Worm (Caenorhabditis elegans) whole organism, L3 larva: Measurements from ENCODE around the gene col-128.

Source experiments
- ama-1 ChIP-seq: fragments of 150-350 bp; optimal IDR thresholded peaks from 2 replicates; lab custom pipeline; 2018
- ceh-9 ChIP-seq: sonication (generic microtip); optimal IDR thresholded peaks from 2 replicates; lab custom pipeline; 2018; ENCODE audit warnings: missing biosample characterization, missing genetic modification characterization
- fos-1 ChIP-seq: fragments of 150-350 bp; optimal IDR thresholded peaks from 2 replicates; lab custom pipeline; 2014; ENCODE audit warnings: missing biosample characterization, missing genetic modification characterization
- nhr-12 ChIP-seq: fragments of 150-350 bp; optimal IDR thresholded peaks from 2 replicates; lab custom pipeline; 2014; ENCODE audit warnings: missing biosample characterization, missing genetic modification characterization
- nhr-237 ChIP-seq: fragments of 150-350 bp; optimal IDR thresholded peaks from 2 replicates; lab custom pipeline; 2014; ENCODE audit warnings: missing biosample characterization, missing genetic modification characterization
- nhr-77 ChIP-seq: fragments of 150-350 bp; optimal IDR thresholded peaks from 2 replicates; lab custom pipeline; 2014; ENCODE audit warnings: missing biosample characterization, missing genetic modification characterization
- pha-4 ChIP-seq: fragments of 150-350 bp; optimal IDR thresholded peaks from 2 replicates; lab custom pipeline; 2014; ENCODE audit warnings: missing biosample characterization, missing genetic modification reagents, missing genetic modification characterization
- ztf-4 ChIP-seq: fragments of 150-350 bp; optimal IDR thresholded peaks from 2 replicates; lab custom pipeline; 2014; ENCODE audit warnings: missing biosample characterization, missing genetic modification characterization

DNA sequence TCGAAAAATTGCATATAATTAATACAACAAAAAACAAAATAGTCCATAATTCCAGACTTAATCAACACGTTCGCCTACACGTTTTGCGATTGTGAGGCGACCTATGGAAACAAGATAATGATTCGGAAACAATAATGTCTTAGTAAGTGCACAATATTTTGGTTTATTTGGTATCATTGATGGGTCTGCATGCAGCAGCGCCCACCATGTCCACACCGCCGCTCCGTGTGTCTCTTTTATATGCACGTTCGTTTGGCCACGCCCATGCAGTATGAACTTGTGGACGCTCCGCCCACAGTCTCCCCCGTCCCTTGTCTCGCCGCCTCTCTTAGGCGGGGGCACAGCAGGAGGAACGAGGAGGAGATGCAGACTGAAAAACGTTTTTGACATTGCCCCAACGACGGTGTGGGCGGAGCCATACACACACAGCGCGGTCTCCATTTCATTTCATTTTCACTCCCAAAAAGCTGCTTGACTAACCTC, 42.5 kb upstream of the col-128 start, which contains the start of gene mig-38:
- TF ChIP-seq nhr-12 (tag; lab: Kevin White, UChicago) (no peak), nhr-77 (no peak), ztf-4 (tag; lab: Kevin White, UChicago) (peak; percentile 27), ceh-9 (tag; lab: Kevin White, UChicago) (no peak), pha-4 (tag; lab: Kevin White, UChicago) (no peak), fos-1 (tag; lab: Kevin White, UChicago) (no peak), ama-1 (lab: Kevin White, UChicago) (peak; percentile 96), nhr-237 (tag; lab: Kevin White, UChicago) (no peak)
